Fruit fly (Drosophila melanogaster) whole organism, wandering third instar larva: Measurements from ENCODE around the gene FipoQ.

ENCODE experiments used
- Jra ChIP-seq: sonication (Bioruptor generic); optimal IDR thresholded peaks from 2 replicates; lab custom pipeline; 2016; ENCODE audit warnings: missing biosample characterization, missing genetic modification characterization
- br ChIP-seq: fragments of 200-800 bp; sonication (Bioruptor generic); optimal IDR thresholded peaks from 2 replicates; lab custom pipeline; 2016; ENCODE audit warnings: missing biosample characterization, missing genetic modification characterization
- h ChIP-seq: fragments of 200-800 bp; sonication (Bioruptor generic); optimal IDR thresholded peaks from 3 replicates; lab custom pipeline; 2016; ENCODE audit warnings: missing biosample characterization, mild to moderate bottlenecking, missing genetic modification characterization
- pan ChIP-seq: fragments of >200 bp; optimal IDR thresholded peaks from 2 replicates; lab custom pipeline; 2017
- psq ChIP-seq: fragments of 200-800 bp; sonication (Bioruptor generic); optimal IDR thresholded peaks from 3 replicates; lab custom pipeline; 2017; ENCODE audit warnings: missing biosample characterization, mild to moderate bottlenecking, missing genetic modification characterization, moderate library complexity
- usp ChIP-seq: fragments of >200 bp; optimal IDR thresholded peaks from 2 replicates; lab custom pipeline; 2017; ENCODE audit warnings: missing biosample characterization, missing genetic modification characterization

DNA sequence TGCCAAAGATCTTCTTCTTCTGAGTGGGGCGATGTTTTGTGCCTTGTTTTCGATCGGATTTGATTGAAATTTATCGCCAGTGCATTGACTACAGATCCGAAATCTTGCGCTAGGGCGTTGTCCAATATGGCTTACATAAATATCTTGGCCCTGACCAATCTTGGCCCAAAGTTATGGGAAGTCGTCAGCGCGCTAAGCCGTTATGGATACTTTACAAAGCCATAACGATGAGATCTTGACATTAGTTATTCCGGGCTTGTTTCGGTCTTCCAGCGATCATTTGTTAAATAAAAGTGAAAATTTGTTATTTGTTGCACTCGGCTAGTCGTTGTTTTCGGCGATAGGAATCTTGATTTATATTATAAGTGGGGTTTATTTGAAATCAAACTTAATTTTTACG lies 23.9 kb downstream of the FipoQ start:
- TF ChIP-seq psq (GFP tag; lab: Kevin White, UChicago) (no peak), h (GFP tag; lab: Kevin White, UChicago) (no peak), pan (lab: Kevin White, UChicago) (no peak), Jra (GFP tag; lab: Kevin White, UChicago) (no peak), br (no peak), usp (no peak)
